Worm (Caenorhabditis elegans) whole organism, L2 larva: ENCODE measurements around the gene atf-7.

Experiments
- Y55F3AM.14 ChIP-seq: fragments of 200-800 bp; sonication (Bioruptor generic); optimal IDR thresholded peaks from 2 replicates; lab custom pipeline; 2018; ENCODE audit warnings: mild to moderate bottlenecking, missing genetic modification characterization, missing compliant biosample characterization
- alr-1 ChIP-seq: fragments of 150-350 bp; optimal IDR thresholded peaks from 2 replicates; lab custom pipeline; 2014; ENCODE audit warnings: missing biosample characterization, missing genetic modification characterization
- elt-3 ChIP-seq: sonication (generic microtip); optimal IDR thresholded peaks from 2 replicates; lab custom pipeline; 2017; ENCODE audit warnings: missing biosample characterization, missing genetic modification characterization
- nhr-11 ChIP-seq: fragments of 150-350 bp; optimal IDR thresholded peaks from 2 replicates; lab custom pipeline; 2014; ENCODE audit warnings: missing biosample characterization, missing genetic modification characterization
- sem-4 ChIP-seq: fragments of 150-350 bp; optimal IDR thresholded peaks from 2 replicates; lab custom pipeline; 2014; ENCODE audit warnings: missing biosample characterization, missing genetic modification reagents, missing genetic modification characterization
- sma-3 ChIP-seq: sonication (generic microtip); optimal IDR thresholded peaks from 2 replicates; lab custom pipeline; 2016; ENCODE audit warnings: missing genetic modification reagents, missing genetic modification characterization, missing compliant biosample characterization
- unc-62 ChIP-seq: fragments of 150-350 bp; optimal IDR thresholded peaks from 2 replicates; lab custom pipeline; 2014; ENCODE audit warnings: missing biosample characterization, missing genetic modification reagents, missing genetic modification characterization
- ztf-4 ChIP-seq: fragments of 150-350 bp; optimal IDR thresholded peaks from 2 replicates; lab custom pipeline; 2014; ENCODE audit warnings: missing biosample characterization, missing genetic modification characterization

DNA sequence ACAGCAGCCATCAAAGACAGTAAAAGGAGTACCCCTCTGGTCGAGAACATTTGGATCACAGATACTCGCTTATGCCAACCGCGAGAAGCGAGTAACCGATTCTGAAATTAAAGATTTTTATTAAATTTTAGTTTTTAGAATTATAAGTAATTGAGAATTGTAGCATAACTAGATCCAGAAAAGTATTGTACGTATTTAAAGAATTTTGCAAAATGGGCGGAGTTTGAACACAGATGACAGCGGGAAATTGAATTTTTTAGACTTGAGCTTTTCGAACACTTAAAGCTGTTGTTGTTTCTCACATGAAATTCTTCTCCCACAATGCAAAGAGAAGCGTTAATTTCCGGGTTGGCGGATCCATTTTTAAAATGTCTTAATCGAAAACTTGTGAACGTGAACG, 21.4 kb downstream of the atf-7 start, which contains the start of gene ins-17:
- TF ChIP-seq alr-1 (tag; lab: Kevin White, UChicago) (no peak), sem-4 (tag; lab: Kevin White, UChicago) (no peak), elt-3 (tag; lab: Kevin White, UChicago) (no peak), unc-62 (GFP tag; lab: Kevin White, UChicago) (no peak), ztf-4 (no peak), nhr-11 (tag; lab: Kevin White, UChicago) (no peak), sma-3 (GFP tag; lab: Kevin White, UChicago) (no peak), Y55F3AM.14 (GFP tag; lab: Kevin White, UChicago) (no peak)
